Fruit fly (Drosophila melanogaster) whole organism, embryonic: Measurements from ENCODE around the gene Usp1.

ENCODE experiments used
- CG12155 ChIP-seq: fragments of 200-800 bp; sonication (Bioruptor generic); optimal IDR thresholded peaks from 3 replicates; lab custom pipeline; 2016; ENCODE audit warnings: missing biosample characterization, missing genetic modification characterization
- Kr ChIP-seq: fragments of 200-800 bp; sonication (Bioruptor generic); optimal IDR thresholded peaks from 2 replicates; lab custom pipeline; 2017; ENCODE audit warnings: missing biosample characterization, mild to moderate bottlenecking, missing genetic modification characterization
- chif ChIP-seq, 2 experiments: fragments of 200-800 bp; sonication (Bioruptor generic); optimal IDR thresholded peaks; 3 replicates each; lab custom pipeline; 2016; ENCODE audit warnings: missing biosample characterization in 2 of 2, missing genetic modification characterization in 2 of 2
- phol ChIP-seq: fragments of 200-800 bp; sonication (Bioruptor generic); optimal IDR thresholded peaks from 3 replicates; lab custom pipeline; 2018; ENCODE audit warnings: missing biosample characterization, mild to moderate bottlenecking, missing genetic modification characterization, moderate library complexity
- unpg ChIP-seq: fragments of 200-800 bp; sonication (Bioruptor generic); optimal IDR thresholded peaks from 3 replicates; lab custom pipeline; 2018; ENCODE audit warnings: missing biosample characterization, mild to moderate bottlenecking, missing genetic modification characterization, moderate library complexity

DNA sequence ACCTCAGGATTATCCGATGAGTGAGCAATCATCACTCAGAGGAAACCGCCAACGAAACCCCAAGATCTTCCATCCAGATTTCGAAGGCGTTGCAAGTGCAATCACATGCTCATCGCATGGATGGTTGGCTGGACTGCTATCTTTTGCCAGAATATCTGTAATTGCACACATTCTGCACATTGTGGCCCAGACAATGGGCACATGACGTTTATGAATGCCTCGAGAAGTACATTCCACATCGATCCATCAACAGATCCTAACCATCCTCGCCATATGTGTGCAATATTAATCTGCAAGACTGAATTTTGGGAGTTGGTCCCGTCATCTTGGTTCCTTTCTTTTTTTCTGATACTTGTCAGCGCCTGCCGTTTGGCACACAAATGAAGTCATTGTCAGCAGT lies 33.5 kb downstream of the Usp1 start:
- TF ChIP-seq CG12155 (GFP tag; lab: Kevin White, UChicago), result no peak
- TF ChIP-seq Kr, result no peak
- no peak for TF ChIP-seq chif (GFP tag; optimal IDR thresholded peaks at IDR 0.05; lab: Kevin White, UChicago)
- no peak for TF ChIP-seq unpg (GFP tag; lab: Kevin White, UChicago)
- TF ChIP-seq phol, result no peak
